Worm (Caenorhabditis elegans): ENCODE measurements around the gene F19G12.8.

Gene F19G12.8

ce11 chrX:1459756-1460155 is 42.6 kb downstream of the F19G12.8 start:
- TF ChIP-seq F13H6.1 (tag; optimal IDR thresholded peaks at IDR 0.05) = no peak
- no peak for TF ChIP-seq gmeb-2 (tag; optimal IDR thresholded peaks at IDR 0.05)
- TF ChIP-seq ama-1 (optimal IDR thresholded peaks at IDR 0.05) = no peak
- no peak for TF ChIP-seq pros-1 (tag; optimal IDR thresholded peaks at IDR 0.05)
- TF ChIP-seq madf-2 (tag; optimal IDR thresholded peaks at IDR 0.05) = no peak
- no peak for TF ChIP-seq eyg-1 (tag; optimal IDR thresholded peaks at IDR 0.05)
- TF ChIP-seq ets-4 (tag; optimal IDR thresholded peaks at IDR 0.05) = no peak
- TF ChIP-seq unc-86 (tag; optimal IDR thresholded peaks at IDR 0.05) = no peak
- no peak for TF ChIP-seq ceh-31 (tag; optimal IDR thresholded peaks at IDR 0.05)
- no peak for TF ChIP-seq K09A11.1 (tag; optimal IDR thresholded peaks at IDR 0.05; ENCODE audit: insufficient read depth)

ce11 chrX:1464699-1465098 is 47.6 kb downstream of the F19G12.8 start, which contains the start of gene D1005.6:
Gene D1005.6, minus strand, starts transcription at chrX:1464799.
- TF ChIP-seq fax-1 (tag; optimal IDR thresholded peaks at IDR 0.05) (no peak), zip-5 (tag; optimal IDR thresholded peaks at IDR 0.05) (no peak), ztf-16 (tag; optimal IDR thresholded peaks at IDR 0.05) (no peak), elt-2 (tag; optimal IDR thresholded peaks at IDR 0.05) (no peak), gmeb-2 (tag; optimal IDR thresholded peaks at IDR 0.05) (no peak), pha-4 (tag; optimal IDR thresholded peaks at IDR 0.05) (no peak), unc-3 (GFP tag; conservative IDR thresholded peaks at IDR 0.05) (no peak), unc-3 (tag; optimal IDR thresholded peaks at IDR 0.05) (no peak), ceh-24 (tag; optimal IDR thresholded peaks at IDR 0.05) (no peak), ama-1 (optimal IDR thresholded peaks at IDR 0.05) (no peak), ref-2 (tag; optimal IDR thresholded peaks at IDR 0.05) (no peak), che-1 (tag; optimal IDR thresholded peaks at IDR 0.05) (no peak), ets-4 (tag; optimal IDR thresholded peaks at IDR 0.05) (no peak), ahr-1 (tag; optimal IDR thresholded peaks at IDR 0.05) (no peak), T23F11.4 (GFP tag; optimal IDR thresholded peaks at IDR 0.05) (no peak), npax-4 (tag; optimal IDR thresholded peaks at IDR 0.05) (no peak), K09A11.1 (tag; optimal IDR thresholded peaks at IDR 0.05; ENCODE audit: insufficient read depth) (no peak)

ce11 chrX:1468057-1468456 is 50.9 kb downstream of the F19G12.8 start:
- TF ChIP-seq K02D7.2 (tag; optimal IDR thresholded peaks at IDR 0.05) (no peak), gmeb-2 (tag; optimal IDR thresholded peaks at IDR 0.05) (no peak), pag-3 (tag; optimal IDR thresholded peaks at IDR 0.05; ENCODE audit: borderline replicate concordance) (no peak), unc-42 (tag; optimal IDR thresholded peaks at IDR 0.05) (peak; percentile 62)

All from whole organism, late embryonic.